Worm (Caenorhabditis elegans) whole organism, mixed stage, embryonic: ENCODE measurements around the gene F46B3.9.

Experiments used
- lin-32 ChIP-seq: fragments of 200-800 bp; sonication (Bioruptor generic); optimal IDR thresholded peaks from 2 replicates; lab custom pipeline; 2018; ENCODE audit warnings: mild to moderate bottlenecking, missing genetic modification characterization, missing compliant biosample characterization
- mab-5 ChIP-seq: fragments of 150-350 bp; optimal IDR thresholded peaks from 2 replicates; lab custom pipeline; 2014; ENCODE audit warnings: missing biosample characterization, missing genetic modification characterization

ce11 chrV:20651923-20652322 lies 26.0 kb upstream of the F46B3.9 start:
- TF ChIP-seq lin-32 (GFP tag; lab: Kevin White, UChicago) (no peak), mab-5 (no peak)
